Fruit fly (Drosophila melanogaster): ENCODE results near the gene Ubc4.

DNA sequence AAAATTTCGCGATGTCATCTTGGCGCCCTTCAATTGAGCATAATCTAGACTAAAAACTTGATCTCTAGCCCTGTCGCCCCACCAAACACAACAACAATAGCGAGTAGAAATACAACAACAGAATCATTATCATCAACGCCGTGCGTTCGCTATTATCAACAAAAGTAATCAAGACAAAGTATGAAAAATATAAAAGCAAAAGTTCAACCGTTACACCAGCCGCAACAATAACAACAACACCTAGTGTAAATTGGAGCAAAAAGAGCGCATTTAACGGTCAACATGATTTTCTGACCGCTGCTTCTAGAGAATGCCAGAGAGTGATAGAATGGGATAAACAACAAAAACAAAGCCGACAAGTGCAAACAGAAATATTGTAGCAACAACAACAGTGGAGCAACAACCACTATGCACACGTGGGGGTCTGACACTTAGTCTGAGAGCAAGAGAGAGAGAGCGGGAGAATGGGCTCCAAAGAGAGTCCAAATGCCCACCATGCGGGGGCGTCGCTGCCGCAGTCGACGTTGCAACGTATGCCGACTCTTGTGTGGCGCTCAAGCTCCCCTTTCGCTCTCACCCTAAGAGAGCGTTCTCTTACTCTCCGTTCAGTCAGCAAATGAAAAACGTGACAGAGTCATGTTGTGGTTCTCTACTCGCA is 5.8 kb upstream of the Ubc4 start:
- TF ChIP-seq EcR (GFP tag; optimal IDR thresholded peaks at IDR 0.05), result peak; percentile 80
- no peak for TF ChIP-seq D1 (tag; optimal IDR thresholded peaks at IDR 0.05)
- no peak; the same call in 1 of the 2 replicates for TF ChIP-seq CG32121 (GFP tag; IDR thresholded peaks at IDR 0.05)
- no peak for TF ChIP-seq CG10348 (GFP tag; IDR thresholded peaks at IDR 0.05)
- no peak for TF ChIP-seq CG17806 (tag; optimal IDR thresholded peaks at IDR 0.05)
- TF ChIP-seq CG13204 (GFP tag; optimal IDR thresholded peaks at IDR 0.05), result no peak
- no peak for TF ChIP-seq CG9948 (tag; optimal IDR thresholded peaks at IDR 0.05)
- no peak for TF ChIP-seq rn (GFP tag; IDR thresholded peaks at IDR 0.05)
- TF ChIP-seq Pif1A (GFP tag; optimal IDR thresholded peaks at IDR 0.05), result no peak
